Worm (Caenorhabditis elegans): ENCODE measurements around the gene irld-34.
A peak's percentile ranks its signal among the peaks of the same experiment; 100 is the strongest.

irld-34 gene

ce11 chrIII:9125789-9126304, 29.0 kb upstream of the irld-34 start, which contains the start of gene sec-16A.1 (continued):
- no peak for TF ChIP-seq Y116A8C.19 (tag; optimal IDR thresholded peaks at IDR 0.05; ENCODE audit: borderline replicate concordance)
- no peak for TF ChIP-seq fos-1 (tag; optimal IDR thresholded peaks at IDR 0.05)
- no peak for TF ChIP-seq ama-1 (optimal IDR thresholded peaks at IDR 0.05)
- TF ChIP-seq hlh-4 (tag; optimal IDR thresholded peaks at IDR 0.05): no peak
- TF ChIP-seq mdl-1 (tag; optimal IDR thresholded peaks at IDR 0.05): no peak
- no peak for TF ChIP-seq lir-3 (tag; optimal IDR thresholded peaks at IDR 0.05; ENCODE audit: poor library complexity)

DNA sequence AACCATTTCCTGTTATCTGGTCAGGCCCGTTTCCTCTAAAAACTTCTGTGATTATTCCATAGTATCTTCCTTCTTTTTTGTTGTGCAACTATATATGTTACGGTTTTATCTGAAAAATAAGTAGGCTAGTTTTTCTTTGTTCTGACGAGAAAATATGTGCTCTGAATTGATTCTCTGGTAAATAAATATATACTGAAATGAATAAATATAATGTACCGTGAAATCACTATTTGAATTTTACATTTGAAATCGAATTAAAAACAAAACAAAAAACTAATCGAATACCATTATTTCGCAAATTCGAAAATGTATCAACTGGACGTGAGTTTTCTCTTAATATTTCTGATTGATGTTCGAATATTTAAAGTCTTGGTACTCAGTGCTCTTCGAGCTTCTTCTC, 24.3 kb upstream of the irld-34 start, which contains the start of gene ZK512.10:
ZK512.10 (plus strand) TSS at position 301 of the 400 bp plus-strand sequence.
- no peak for TF ChIP-seq nhr-11 (tag; optimal IDR thresholded peaks at IDR 0.05)

DNA sequence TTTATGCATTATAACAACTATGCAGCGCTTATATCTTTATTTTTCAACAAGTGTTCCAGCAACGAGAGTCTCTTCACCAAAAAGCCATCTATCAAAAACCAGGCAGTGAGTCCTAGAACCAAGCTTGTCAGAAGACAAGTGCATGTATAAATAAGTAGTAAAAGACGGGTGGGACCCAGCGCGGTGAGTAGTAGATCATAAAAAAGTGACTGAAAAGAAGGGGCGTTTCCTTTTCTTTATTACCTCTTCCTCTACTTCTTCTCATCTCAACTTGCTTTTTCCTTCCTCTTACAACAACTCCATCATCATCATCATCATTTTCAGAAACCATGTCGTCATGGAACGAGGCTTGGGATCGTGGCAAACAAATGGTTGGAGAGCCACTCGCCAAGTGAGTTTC, 18.3 kb upstream of the irld-34 start, which contains the start of gene eat-4:
eat-4 (plus strand) TSS at position 301 of the 400 bp plus-strand sequence.
- TF ChIP-seq nhr-19 (GFP tag; conservative IDR thresholded peaks at IDR 0.05) (no peak), egl-27 (tag; optimal IDR thresholded peaks at IDR 0.05) (no peak), unc-86 (tag; optimal IDR thresholded peaks at IDR 0.05) (no peak), egl-13 (tag; optimal IDR thresholded peaks at IDR 0.05) (no peak), unc-130 (tag; optimal IDR thresholded peaks at IDR 0.05) (no peak), unc-30 (tag; optimal IDR thresholded peaks at IDR 0.05) (no peak), lin-14 (GFP tag; optimal IDR thresholded peaks at IDR 0.05) (peak; percentile 28)

ce11 chrIII:9138601-9139000, 16.3 kb upstream of the irld-34 start, which contains the start of gene ZK512.7:
TSS of gene ZK512.7 (minus strand) at chrIII:9138701.
- TF ChIP-seq nhr-76 (tag; optimal IDR thresholded peaks at IDR 0.05): no peak
- no peak for TF ChIP-seq fkh-4 (tag; optimal IDR thresholded peaks at IDR 0.05; ENCODE audit: borderline replicate concordance)
- TF ChIP-seq nhr-71 (tag; optimal IDR thresholded peaks at IDR 0.05): no peak
- TF ChIP-seq pqm-1 (tag; optimal IDR thresholded peaks at IDR 0.05): no peak
- TF ChIP-seq irx-1 (tag; optimal IDR thresholded peaks at IDR 0.05): no peak
- TF ChIP-seq blmp-1 (tag; optimal IDR thresholded peaks at IDR 0.05): no peak
- no peak for TF ChIP-seq zip-4 (GFP tag; optimal IDR thresholded peaks at IDR 0.05)
- TF ChIP-seq pag-3 (tag; optimal IDR thresholded peaks at IDR 0.05; ENCODE audit: borderline replicate concordance, insufficient read depth): no peak
- TF ChIP-seq mdl-1 (tag; optimal IDR thresholded peaks at IDR 0.05): no peak
- TF ChIP-seq nhr-237 (tag; optimal IDR thresholded peaks at IDR 0.05): no peak
- no peak for TF ChIP-seq hpl-2 (GFP tag; optimal IDR thresholded peaks at IDR 0.05)
- no peak for TF ChIP-seq ceh-8 (GFP tag; optimal IDR thresholded peaks at IDR 0.05)
- no peak for TF ChIP-seq Y116A8C.19 (tag; optimal IDR thresholded peaks at IDR 0.05; ENCODE audit: borderline replicate concordance)
- TF ChIP-seq zag-1 (tag; optimal IDR thresholded peaks at IDR 0.05): no peak
- TF ChIP-seq alr-1 (tag; optimal IDR thresholded peaks at IDR 0.05; ENCODE audit: borderline replicate concordance): no peak
- no peak for TF ChIP-seq fkh-10 (GFP tag; optimal IDR thresholded peaks at IDR 0.05)
- TF ChIP-seq skn-1 (tag; optimal IDR thresholded peaks at IDR 0.05): no peak
- TF ChIP-seq unc-86 (tag; optimal IDR thresholded peaks at IDR 0.05): no peak
- TF ChIP-seq nhr-90 (tag; optimal IDR thresholded peaks at IDR 0.05; ENCODE audit: poor library complexity): no peak
- TF ChIP-seq elt-2 (tag; optimal IDR thresholded peaks at IDR 0.05): no peak

- peak; percentile 9 for TF ChIP-seq ceh-8 (GFP tag; optimal IDR thresholded peaks at IDR 0.05)
- TF ChIP-seq zip-4 (GFP tag; optimal IDR thresholded peaks at IDR 0.05): no peak
Observed at ce11 chrIII:9143911-9144310, 11.0 kb upstream of the irld-34 start, which contains the start of gene ZK512.11. TSS of gene ZK512.11 (plus strand) at chrIII:9144211.
